Worm (Caenorhabditis elegans) whole organism, L1 larva: ENCODE results near the gene rme-4.

Source experiments
- alr-1 ChIP-seq: fragments of 200-800 bp; sonication (Bioruptor generic); optimal IDR thresholded peaks from 2 replicates; lab custom pipeline; 2018; ENCODE audit warnings: borderline replicate concordance, mild to moderate bottlenecking, missing genetic modification characterization, missing compliant biosample characterization
- lin-39 ChIP-seq: fragments of 150-350 bp; optimal IDR thresholded peaks from 2 replicates; lab custom pipeline; 2014; ENCODE audit warnings: missing biosample characterization, missing genetic modification reagents, missing genetic modification characterization

DNA sequence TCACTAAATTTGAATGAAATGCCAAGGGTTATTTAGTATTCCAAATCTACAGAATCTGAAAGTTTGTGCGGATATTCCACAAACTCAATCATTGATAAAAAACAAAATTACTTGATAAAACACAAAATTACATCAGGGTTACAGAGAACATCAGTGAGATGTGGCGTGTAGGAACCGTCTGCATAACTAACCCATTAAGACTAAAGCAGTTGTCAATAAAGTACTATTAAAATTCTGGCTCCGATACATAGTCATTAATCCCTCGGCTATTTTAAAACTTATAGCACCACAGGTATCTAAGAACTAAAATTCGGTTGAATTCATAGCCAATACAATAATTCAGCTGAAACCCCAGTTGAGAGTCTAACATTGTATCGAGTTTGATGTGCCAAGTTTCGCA is 40.9 kb downstream of the rme-4 start:
- TF ChIP-seq alr-1 (tag; lab: Kevin White, UChicago) (no peak), lin-39 (no peak)
